Fruit fly (Drosophila melanogaster) whole organism, adult: ENCODE results near the gene CG13614.

Source experiments
- CG11617 ChIP-seq: fragments of 200-800 bp; sonication (Bioruptor generic); optimal IDR thresholded peaks from 2 replicates; lab custom pipeline; 2017; ENCODE audit warnings: mild to moderate bottlenecking, missing biosample characterization, missing genetic modification reagents, missing genetic modification characterization
- CG12768 ChIP-seq: fragments of 200-800 bp; sonication (Bioruptor generic); optimal IDR thresholded peaks from 2 replicates; lab custom pipeline; 2017; ENCODE audit warnings: missing biosample characterization, missing genetic modification characterization, mild to moderate bottlenecking, moderate library complexity, missing genetic modification reagents
- CG14711 ChIP-seq: fragments of 200-800 bp; sonication (Bioruptor generic); optimal IDR thresholded peaks from 2 replicates; lab custom pipeline; 2018; ENCODE audit warnings: missing biosample characterization, mild to moderate bottlenecking, missing genetic modification characterization, moderate library complexity
- CG1620 ChIP-seq: fragments of 200-800 bp; sonication (Bioruptor generic); optimal IDR thresholded peaks from 2 replicates; lab custom pipeline; 2016; ENCODE audit warnings: missing biosample characterization, missing genetic modification characterization
- CG33017 ChIP-seq: fragments of 200-800 bp; sonication (Bioruptor generic); optimal IDR thresholded peaks from 2 replicates; lab custom pipeline; 2018; ENCODE audit warnings: missing biosample characterization, mild to moderate bottlenecking, missing genetic modification characterization, moderate library complexity
- CG5204 ChIP-seq: fragments of 200-800 bp; sonication (Bioruptor generic); optimal IDR thresholded peaks from 2 replicates; lab custom pipeline; 2016; ENCODE audit warnings: missing biosample characterization, missing genetic modification characterization
- CG7045 ChIP-seq: fragments of 200-800 bp; sonication (Bioruptor generic); optimal IDR thresholded peaks from 2 replicates; lab custom pipeline; 2017; ENCODE audit warnings: missing biosample characterization, mild to moderate bottlenecking, missing genetic modification characterization
- CG7101 ChIP-seq: fragments of 200-800 bp; sonication (Bioruptor generic); optimal IDR thresholded peaks from 2 replicates; lab custom pipeline; 2018; ENCODE audit warnings: missing biosample characterization, mild to moderate bottlenecking, missing genetic modification characterization, moderate library complexity
- Clk ChIP-seq: fragments of 200-800 bp; sonication (Bioruptor generic); optimal IDR thresholded peaks from 2 replicates; lab custom pipeline; 2017; ENCODE audit warnings: missing biosample characterization, missing genetic modification characterization
- Crg-1 ChIP-seq: fragments of 200-800 bp; sonication (Bioruptor generic); optimal IDR thresholded peaks from 2 replicates; lab custom pipeline; 2016; ENCODE audit warnings: missing biosample characterization, missing genetic modification characterization
- Hr96 ChIP-seq: fragments of 200-800 bp; sonication (Bioruptor generic); optimal IDR thresholded peaks from 2 replicates; lab custom pipeline; 2016; ENCODE audit warnings: missing biosample characterization, missing genetic modification characterization
- Mnt ChIP-seq: fragments of 200-800 bp; sonication (Bioruptor generic); optimal IDR thresholded peaks from 2 replicates; lab custom pipeline; 2016; ENCODE audit warnings: missing biosample characterization, mild to moderate bottlenecking, missing genetic modification characterization
- bab1 ChIP-seq: fragments of 200-800 bp; sonication (Bioruptor generic); optimal IDR thresholded peaks from 3 replicates; lab custom pipeline; 2019; ENCODE audit warnings: missing biosample characterization, mild to moderate bottlenecking, missing genetic modification characterization, moderate library complexity
- cic ChIP-seq: fragments of 200-800 bp; sonication (Bioruptor generic); optimal IDR thresholded peaks from 2 replicates; lab custom pipeline; 2017; ENCODE audit warnings: missing biosample characterization, mild to moderate bottlenecking, missing genetic modification characterization, moderate library complexity
- cnc ChIP-seq, 2 experiments: fragments of >200 bp; optimal IDR thresholded peaks; 2 replicates each; lab custom pipeline; 2017
- kay ChIP-seq: fragments of 200-800 bp; sonication (Bioruptor generic); peaks from one replicate; lab custom pipeline; 2016; ENCODE audit warnings: missing biosample characterization, missing genetic modification characterization, borderline replicate concordance
- ovo ChIP-seq: fragments of 200-800 bp; sonication (Bioruptor generic); optimal IDR thresholded peaks from 2 replicates; lab custom pipeline; 2016; ENCODE audit warnings: missing biosample characterization, missing genetic modification characterization
- pad ChIP-seq: fragments of 200-800 bp; sonication (Bioruptor generic); optimal IDR thresholded peaks from 3 replicates; lab custom pipeline; 2017; ENCODE audit warnings: missing biosample characterization, missing genetic modification characterization, mild to moderate bottlenecking, moderate library complexity, missing genetic modification reagents
- tj ChIP-seq: fragments of 200-800 bp; sonication (Bioruptor generic); optimal IDR thresholded peaks from 3 replicates; lab custom pipeline; 2017; ENCODE audit warnings: missing biosample characterization, mild to moderate bottlenecking, missing genetic modification characterization, moderate library complexity
- toe ChIP-seq: fragments of 200-800 bp; sonication (Bioruptor generic); optimal IDR thresholded peaks from 2 replicates; lab custom pipeline; 2016; ENCODE audit warnings: missing biosample characterization, missing genetic modification characterization

Gene CG13614

DNA sequence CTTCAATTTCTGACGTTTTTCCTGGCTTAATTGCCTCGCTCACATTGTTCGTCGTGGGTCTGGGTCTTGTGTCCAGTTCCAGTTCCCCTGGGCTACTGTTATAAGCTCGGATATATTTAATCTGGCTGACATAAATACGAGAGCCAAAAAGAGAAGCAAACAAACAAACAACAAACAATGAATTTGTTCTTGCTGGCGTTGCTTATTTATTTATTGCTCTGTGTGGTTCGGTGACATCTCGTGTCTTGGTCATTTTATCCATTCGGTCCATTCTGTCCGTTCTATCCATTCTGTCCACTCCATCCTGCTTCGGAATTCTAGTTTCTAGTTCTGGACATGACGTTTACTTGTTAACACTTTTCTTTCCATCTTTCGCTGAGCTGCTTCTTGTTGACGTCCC lies 15.6 kb downstream of the CG13614 start, which contains the start of gene CG17780:
Gene CG17780 (minus strand): TSS at position 101 of the 400 bp plus-strand sequence.
- TF ChIP-seq CG11617 (GFP tag; lab: Kevin White, UChicago) (no peak), CG7101 (tag; lab: Kevin White, UChicago) (no peak), CG7045 (GFP tag; lab: Kevin White, UChicago) (no peak), CG14711 (tag; lab: Kevin White, UChicago) (no peak), ovo (no peak), toe (GFP tag; lab: Kevin White, UChicago) (no peak), Clk (GFP tag; lab: Kevin White, UChicago) (no peak), Mnt (no peak), CG1620 (no peak), tj (no peak), cnc (optimal IDR thresholded peaks at IDR 0.05; lab: Kevin White, UChicago) (no peak), Hr96 (GFP tag; lab: Kevin White, UChicago) (no peak)

DNA sequence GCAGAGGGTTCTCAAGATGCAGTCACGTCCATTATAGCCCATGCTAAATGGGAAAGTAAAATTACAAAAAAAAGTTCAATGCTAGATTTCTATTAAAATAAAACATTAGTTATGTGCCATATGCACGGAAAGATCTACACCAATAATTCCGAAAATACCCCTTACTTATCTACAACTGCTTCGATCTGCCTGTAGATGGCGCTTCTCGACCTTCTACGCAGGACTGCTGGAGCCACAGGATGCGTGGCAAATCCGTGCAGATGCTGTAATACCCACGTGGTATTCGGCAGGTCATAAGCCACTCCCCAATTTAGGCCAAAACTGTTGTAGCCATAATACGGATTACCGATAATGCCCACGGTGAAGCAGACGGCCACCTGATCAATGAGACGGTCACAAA lies 17.1 kb downstream of the CG13614 start:
- TF ChIP-seq Crg-1 (no peak), ovo (no peak), cnc (optimal IDR thresholded peaks at IDR 0.05; lab: Kevin White, UChicago) (no peak), Clk (GFP tag; lab: Kevin White, UChicago) (no peak), CG33017 (tag; lab: Kevin White, UChicago) (no peak), CG5204 (no peak), CG7101 (tag; lab: Kevin White, UChicago) (no peak), kay (GFP tag; lab: Kevin White, UChicago) (no peak)

DNA sequence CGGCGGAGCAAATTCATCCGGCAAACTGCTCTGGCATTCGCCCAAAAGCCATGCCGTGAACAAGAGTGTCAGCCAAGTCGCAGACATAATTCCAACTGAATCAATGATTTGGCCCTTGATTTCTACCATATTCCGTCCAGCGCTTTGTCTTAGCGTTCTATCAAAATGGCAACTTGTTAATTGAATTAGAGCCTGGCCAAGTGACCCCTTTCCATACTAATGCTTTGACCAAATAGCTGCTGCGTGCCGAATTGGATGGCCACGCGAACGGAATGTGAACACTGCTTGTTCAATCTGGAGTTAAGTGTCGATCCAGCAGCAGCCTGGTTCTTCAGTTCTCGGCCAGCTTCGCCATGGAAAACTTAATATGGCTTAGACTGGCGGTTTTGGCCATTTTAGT lies 20.9 kb downstream of the CG13614 start, which contains the start of the genes CG5768 and CG13615:
Gene CG5768 (minus strand): TSS at position 101 of the 400 bp plus-strand sequence.
Gene CG13615 (plus strand): TSS at position 280 of the 400 bp plus-strand sequence.
- TF ChIP-seq CG33017 (tag; lab: Kevin White, UChicago) (no peak), tj (no peak), pad (GFP tag; lab: Kevin White, UChicago) (no peak), kay (GFP tag; lab: Kevin White, UChicago) (no peak), CG14711 (tag; lab: Kevin White, UChicago) (no peak), Clk (GFP tag; lab: Kevin White, UChicago) (no peak), CG12768 (GFP tag; lab: Kevin White, UChicago) (no peak), Crg-1 (no peak), Hr96 (GFP tag; lab: Kevin White, UChicago) (no peak), ovo (no peak), toe (GFP tag; lab: Kevin White, UChicago) (no peak), cnc (optimal IDR thresholded peaks at IDR 0.05; lab: Kevin White, UChicago) (no peak), Mnt (no peak), CG7101 (tag; lab: Kevin White, UChicago) (no peak), CG7045 (GFP tag; lab: Kevin White, UChicago) (no peak), CG1620 (no peak), CG11617 (GFP tag; lab: Kevin White, UChicago) (no peak), bab1 (GFP tag; lab: Kevin White, UChicago) (no peak), cic (GFP tag; lab: Kevin White, UChicago) (no peak), CG5204 (no peak)

DNA sequence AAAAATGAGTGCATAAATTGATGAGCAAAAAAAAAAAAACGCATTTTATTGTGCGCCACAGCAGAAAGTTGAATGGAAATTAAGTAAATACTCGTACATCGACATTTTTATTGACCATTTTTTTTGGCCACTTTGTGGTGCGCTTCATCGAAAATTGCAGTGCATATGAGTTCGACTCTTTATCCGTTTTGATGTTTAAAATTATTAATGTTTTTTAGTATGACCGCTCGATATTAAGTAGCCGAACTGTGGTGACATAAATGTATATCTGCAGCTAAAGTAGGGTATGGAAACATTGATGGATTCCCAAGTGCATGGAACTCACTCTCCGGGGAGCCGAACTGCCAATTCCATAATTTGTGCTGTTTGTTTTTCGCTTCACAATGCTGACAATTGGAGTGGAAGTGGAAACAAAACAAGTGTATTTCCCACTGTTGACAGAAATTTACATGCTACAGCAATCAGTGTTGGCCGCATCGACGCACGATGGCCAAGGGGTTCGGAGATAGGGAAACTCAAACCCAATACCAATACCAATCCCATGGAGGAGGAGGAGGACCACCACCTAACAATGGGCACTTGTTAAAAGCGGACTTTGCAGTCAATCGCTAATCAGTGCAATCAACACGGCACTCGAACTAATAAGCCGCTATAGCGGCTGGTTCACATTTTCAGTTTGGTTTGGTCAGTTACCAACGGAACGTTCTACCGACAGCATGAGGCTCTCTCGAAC lies 23.0 kb downstream of the CG13614 start, which contains the start of gene CG13616:
Gene CG13616 (plus strand): TSS at position 683 of the 733 bp plus-strand sequence.
- no peak for TF ChIP-seq CG11617 (GFP tag; lab: Kevin White, UChicago)
- TF ChIP-seq tj = peak; percentile 50
